Fruit fly (Drosophila melanogaster): ENCODE data around the gene CG10621.
A peak's percentile ranks its signal among the peaks of the same experiment; 100 is the strongest.

CG10621 gene

DNA sequence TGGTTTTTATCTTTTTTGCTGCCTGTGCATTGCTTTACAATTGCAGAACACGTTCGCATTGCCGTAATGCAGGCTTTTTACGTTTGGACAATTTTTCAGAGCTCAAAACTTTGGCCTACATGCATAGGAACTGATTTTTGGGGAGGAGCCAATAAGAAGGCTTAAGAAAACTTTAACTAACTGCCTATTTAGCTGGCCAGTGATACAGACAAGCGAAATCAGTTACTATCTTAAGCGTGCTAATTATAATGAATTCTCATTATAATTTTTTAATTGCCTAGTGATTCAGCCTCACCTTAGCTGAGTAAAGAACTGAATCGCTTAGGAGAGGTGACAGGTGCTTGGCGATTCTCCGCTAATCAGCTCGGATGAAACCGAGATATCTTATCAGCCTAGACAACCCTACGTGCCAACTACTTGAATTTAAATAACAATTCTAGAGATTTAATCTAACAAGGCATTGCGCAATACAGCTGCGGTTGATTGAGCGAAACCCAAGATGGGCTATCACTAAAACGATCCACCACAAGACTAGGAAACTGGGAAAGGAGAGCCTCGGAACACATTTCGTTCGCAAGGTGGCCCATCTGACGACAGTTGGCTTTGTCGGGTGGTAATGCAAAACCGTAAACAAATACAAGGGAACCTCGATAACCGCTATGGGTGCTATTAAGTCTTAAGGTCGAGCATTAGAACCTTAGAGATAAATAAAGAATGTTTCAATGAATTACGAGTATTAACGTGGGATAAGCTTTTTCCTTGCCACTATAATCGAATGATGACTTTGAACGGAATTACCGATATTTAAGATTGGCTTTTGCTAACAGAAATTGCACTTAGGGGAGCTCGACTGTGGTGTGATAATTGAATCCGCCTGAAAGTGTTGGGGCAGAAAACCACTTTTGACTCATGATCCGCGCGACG lies 31.2 kb upstream of the CG10621 start:
- peak; percentile 54 for TF ChIP-seq Hr96 (GFP tag; optimal IDR thresholded peaks at IDR 0.05)
- TF ChIP-seq Mnt (GFP tag; optimal IDR thresholded peaks at IDR 0.05): peak; percentile 6
- TF ChIP-seq cnc (optimal IDR thresholded peaks at IDR 0.05): no peak
- no peak for TF ChIP-seq pad (GFP tag; optimal IDR thresholded peaks at IDR 0.05)
- peak; percentile 56 for TF ChIP-seq CG7101 (tag; optimal IDR thresholded peaks at IDR 0.05)
- TF ChIP-seq Clk (GFP tag; optimal IDR thresholded peaks at IDR 0.05): no peak
- no peak for TF ChIP-seq CG1620 (GFP tag; optimal IDR thresholded peaks at IDR 0.05)
- TF ChIP-seq CG5204 (GFP tag; optimal IDR thresholded peaks at IDR 0.05): no peak
- TF ChIP-seq CG14711 (tag; optimal IDR thresholded peaks at IDR 0.05): peak; percentile 29
- TF ChIP-seq ovo (GFP tag; optimal IDR thresholded peaks at IDR 0.05): no peak
- peak; percentile 10 for TF ChIP-seq tj (GFP tag; optimal IDR thresholded peaks at IDR 0.05)
- TF ChIP-seq toe (GFP tag; optimal IDR thresholded peaks at IDR 0.05): no peak
- no peak for TF ChIP-seq Crg-1 (GFP tag; optimal IDR thresholded peaks at IDR 0.05)
- peak; percentile 32 for TF ChIP-seq cic (GFP tag; optimal IDR thresholded peaks at IDR 0.05)
- peak; percentile 91 for TF ChIP-seq kay (GFP tag; ENCODE audit: borderline replicate concordance)
- peak; percentile 66 for TF ChIP-seq CG33017 (tag; optimal IDR thresholded peaks at IDR 0.05)
- TF ChIP-seq CG11617 (GFP tag; optimal IDR thresholded peaks at IDR 0.05): peak; percentile 21
- peak; percentile 20 for TF ChIP-seq bab1 (GFP tag; optimal IDR thresholded peaks at IDR 0.05)
- peak; percentile 53 for TF ChIP-seq CG7045 (GFP tag; optimal IDR thresholded peaks at IDR 0.05)
- peak; percentile 25 for TF ChIP-seq CG12768 (GFP tag; optimal IDR thresholded peaks at IDR 0.05)

DNA sequence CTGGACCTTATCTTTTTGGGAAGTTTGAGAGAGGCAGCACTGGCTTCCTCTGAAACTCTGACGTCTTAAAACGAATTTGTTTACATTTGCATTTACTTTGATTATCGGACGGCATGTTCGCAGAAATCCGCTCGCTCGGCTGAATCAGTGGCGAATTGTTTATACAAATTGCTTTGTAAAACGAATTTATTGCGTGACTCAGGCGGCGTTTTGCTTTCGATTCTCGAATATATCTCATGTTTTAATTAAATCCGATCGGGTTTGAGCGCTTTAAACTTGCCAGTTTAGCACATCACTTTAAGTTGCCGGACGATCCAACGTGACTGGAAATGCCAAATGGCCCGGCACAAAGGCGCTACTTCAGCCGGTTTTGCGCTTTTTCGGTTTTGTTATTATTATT lies 29.9 kb upstream of the CG10621 start:
- no peak for TF ChIP-seq cnc (optimal IDR thresholded peaks at IDR 0.05)
- no peak for TF ChIP-seq kay (GFP tag; ENCODE audit: borderline replicate concordance)
- TF ChIP-seq CG5204 (GFP tag; optimal IDR thresholded peaks at IDR 0.05): no peak
- TF ChIP-seq pad (GFP tag; optimal IDR thresholded peaks at IDR 0.05): no peak
- TF ChIP-seq CG1620 (GFP tag; optimal IDR thresholded peaks at IDR 0.05): no peak
- no peak for TF ChIP-seq ovo (GFP tag; optimal IDR thresholded peaks at IDR 0.05)
- TF ChIP-seq Crg-1 (GFP tag; optimal IDR thresholded peaks at IDR 0.05): no peak
- TF ChIP-seq Hr96 (GFP tag; optimal IDR thresholded peaks at IDR 0.05): no peak
- no peak for TF ChIP-seq bab1 (GFP tag; optimal IDR thresholded peaks at IDR 0.05)
- no peak for TF ChIP-seq Clk (GFP tag; optimal IDR thresholded peaks at IDR 0.05)
- peak; percentile 5 for TF ChIP-seq CG33017 (tag; optimal IDR thresholded peaks at IDR 0.05)
- peak; percentile 15 for TF ChIP-seq cic (GFP tag; optimal IDR thresholded peaks at IDR 0.05)
- no peak for TF ChIP-seq CG7045 (GFP tag; optimal IDR thresholded peaks at IDR 0.05)
- no peak for TF ChIP-seq toe (GFP tag; optimal IDR thresholded peaks at IDR 0.05)
- no peak for TF ChIP-seq CG7101 (tag; optimal IDR thresholded peaks at IDR 0.05)
- no peak for TF ChIP-seq CG12768 (GFP tag; optimal IDR thresholded peaks at IDR 0.05)
- TF ChIP-seq tj (GFP tag; optimal IDR thresholded peaks at IDR 0.05): peak; percentile 51
- TF ChIP-seq CG11617 (GFP tag; optimal IDR thresholded peaks at IDR 0.05): no peak
- no peak for TF ChIP-seq CG14711 (tag; optimal IDR thresholded peaks at IDR 0.05)
- TF ChIP-seq Mnt (GFP tag; optimal IDR thresholded peaks at IDR 0.05): no peak

DNA sequence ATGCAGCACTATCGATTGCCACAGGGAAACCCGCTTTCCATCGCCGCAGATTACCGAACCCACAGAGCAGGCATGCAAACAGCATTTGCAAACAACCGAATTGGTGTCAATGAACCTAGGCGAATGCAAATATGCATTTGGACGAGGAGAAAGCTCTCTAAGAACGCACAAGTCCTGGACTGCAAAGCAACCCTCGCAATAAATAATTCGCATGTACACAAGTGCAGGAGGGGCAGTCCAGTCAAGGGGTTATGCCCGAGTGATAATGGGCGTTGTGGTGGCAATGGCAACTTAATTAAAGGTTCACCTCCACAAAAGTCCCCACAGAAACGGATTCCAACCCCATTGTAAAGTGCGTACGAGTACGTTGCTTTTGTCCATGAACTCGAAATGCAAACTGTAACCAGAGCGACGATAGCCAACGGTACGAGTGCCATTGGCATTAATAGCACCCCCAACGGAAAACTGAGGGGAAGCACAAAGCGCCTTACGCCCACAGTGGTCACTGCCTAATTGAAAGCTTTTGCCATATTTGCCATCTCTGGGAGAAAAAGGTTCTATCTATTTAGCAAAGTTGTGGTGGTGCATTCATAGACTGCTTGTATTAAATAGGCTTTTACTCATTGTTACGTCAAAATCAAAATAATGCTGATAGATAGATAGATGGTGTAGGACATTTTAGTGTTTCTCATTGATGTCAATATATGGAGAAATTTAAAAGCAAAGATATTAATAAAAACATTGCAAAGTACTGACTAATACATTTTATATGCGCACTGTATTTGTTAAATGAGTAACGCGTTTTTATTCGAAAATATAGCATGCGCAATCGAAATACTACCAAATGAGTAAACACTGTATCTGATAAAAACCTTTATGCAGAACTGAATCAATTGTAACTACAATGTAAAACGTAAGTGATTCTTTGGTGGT lies 28.9 kb upstream of the CG10621 start:
- TF ChIP-seq Clk (GFP tag; optimal IDR thresholded peaks at IDR 0.05) (no peak), kay (GFP tag; ENCODE audit: borderline replicate concordance) (peak; percentile 63), CG12768 (GFP tag; optimal IDR thresholded peaks at IDR 0.05) (peak; percentile 52)

DNA sequence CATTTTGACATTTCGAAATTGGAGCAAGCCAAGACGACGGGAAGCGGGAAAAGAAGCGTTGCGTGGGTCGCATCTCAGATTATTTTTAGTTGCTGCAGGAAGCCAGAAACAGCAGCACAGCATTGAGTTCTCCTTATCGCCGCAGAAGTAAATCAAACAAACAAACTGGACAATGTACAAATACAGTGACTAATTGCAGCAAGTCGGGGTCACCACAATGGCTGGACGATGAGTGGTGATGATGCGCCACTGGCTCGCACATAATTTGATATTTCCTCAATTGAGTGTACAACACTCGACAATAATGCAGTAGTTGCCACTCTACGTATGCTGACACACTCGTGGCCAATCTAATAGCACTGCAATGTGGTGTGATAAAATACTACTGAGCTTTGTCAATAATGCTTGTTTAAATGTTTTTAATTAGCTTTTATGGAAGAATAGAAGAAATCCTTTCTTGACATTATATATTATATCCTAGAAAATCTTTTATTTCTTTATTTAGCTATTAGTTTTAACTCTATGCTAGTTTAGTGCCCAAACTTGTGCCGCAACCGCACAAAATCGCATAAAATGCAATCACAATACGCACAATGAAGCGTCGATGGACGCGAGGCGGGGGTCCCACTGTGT lies 27.8 kb upstream of the CG10621 start:
- no peak for TF ChIP-seq CG7101 (tag; optimal IDR thresholded peaks at IDR 0.05)
- no peak for TF ChIP-seq CG14711 (tag; optimal IDR thresholded peaks at IDR 0.05)
- TF ChIP-seq CG33017 (tag; optimal IDR thresholded peaks at IDR 0.05): no peak
- no peak for TF ChIP-seq pad (GFP tag; optimal IDR thresholded peaks at IDR 0.05)
- TF ChIP-seq Clk (GFP tag; optimal IDR thresholded peaks at IDR 0.05): no peak
- no peak for TF ChIP-seq kay (GFP tag; ENCODE audit: borderline replicate concordance)
- no peak for TF ChIP-seq Crg-1 (GFP tag; optimal IDR thresholded peaks at IDR 0.05)
- TF ChIP-seq toe (GFP tag; optimal IDR thresholded peaks at IDR 0.05): no peak
- TF ChIP-seq CG12768 (GFP tag; optimal IDR thresholded peaks at IDR 0.05): no peak

DNA sequence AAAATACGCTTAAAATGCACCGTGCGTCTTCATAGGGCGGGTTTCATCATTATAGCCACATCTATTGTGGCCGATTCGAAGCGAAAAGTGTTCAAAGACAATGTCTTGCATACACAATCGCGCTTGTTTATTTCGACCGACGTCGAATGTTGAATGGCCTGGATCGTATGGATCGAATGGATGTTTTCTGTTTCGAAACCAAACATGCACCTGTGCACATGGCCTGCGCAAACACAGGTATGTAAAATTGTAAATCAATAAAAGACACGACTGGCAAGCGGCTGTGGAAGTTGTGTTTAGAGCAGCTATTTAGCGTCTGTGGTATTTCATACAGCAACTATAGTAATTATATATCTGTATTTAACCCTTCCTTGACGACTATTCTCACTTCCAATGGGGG lies 27.3 kb upstream of the CG10621 start:
- TF ChIP-seq kay (GFP tag; ENCODE audit: borderline replicate concordance) (no peak), cnc (optimal IDR thresholded peaks at IDR 0.05) (no peak), CG14711 (tag; optimal IDR thresholded peaks at IDR 0.05) (no peak), CG12768 (GFP tag; optimal IDR thresholded peaks at IDR 0.05) (no peak), CG33017 (tag; optimal IDR thresholded peaks at IDR 0.05) (no peak), Crg-1 (GFP tag; optimal IDR thresholded peaks at IDR 0.05) (no peak), CG5204 (GFP tag; optimal IDR thresholded peaks at IDR 0.05) (no peak), ovo (GFP tag; optimal IDR thresholded peaks at IDR 0.05) (no peak), cic (GFP tag; optimal IDR thresholded peaks at IDR 0.05) (no peak), toe (GFP tag; optimal IDR thresholded peaks at IDR 0.05) (no peak), CG7101 (tag; optimal IDR thresholded peaks at IDR 0.05) (no peak), Mnt (GFP tag; optimal IDR thresholded peaks at IDR 0.05) (no peak), pad (GFP tag; optimal IDR thresholded peaks at IDR 0.05) (no peak), tj (GFP tag; optimal IDR thresholded peaks at IDR 0.05) (no peak), Clk (GFP tag; optimal IDR thresholded peaks at IDR 0.05) (no peak), Hr96 (GFP tag; optimal IDR thresholded peaks at IDR 0.05) (no peak), CG11617 (GFP tag; optimal IDR thresholded peaks at IDR 0.05) (no peak), CG1620 (GFP tag; optimal IDR thresholded peaks at IDR 0.05) (no peak), CG7045 (GFP tag; optimal IDR thresholded peaks at IDR 0.05) (no peak)
